Fruit fly (Drosophila melanogaster): Measurements from ENCODE around the gene Ge-1.

Gene Ge-1

DNA sequence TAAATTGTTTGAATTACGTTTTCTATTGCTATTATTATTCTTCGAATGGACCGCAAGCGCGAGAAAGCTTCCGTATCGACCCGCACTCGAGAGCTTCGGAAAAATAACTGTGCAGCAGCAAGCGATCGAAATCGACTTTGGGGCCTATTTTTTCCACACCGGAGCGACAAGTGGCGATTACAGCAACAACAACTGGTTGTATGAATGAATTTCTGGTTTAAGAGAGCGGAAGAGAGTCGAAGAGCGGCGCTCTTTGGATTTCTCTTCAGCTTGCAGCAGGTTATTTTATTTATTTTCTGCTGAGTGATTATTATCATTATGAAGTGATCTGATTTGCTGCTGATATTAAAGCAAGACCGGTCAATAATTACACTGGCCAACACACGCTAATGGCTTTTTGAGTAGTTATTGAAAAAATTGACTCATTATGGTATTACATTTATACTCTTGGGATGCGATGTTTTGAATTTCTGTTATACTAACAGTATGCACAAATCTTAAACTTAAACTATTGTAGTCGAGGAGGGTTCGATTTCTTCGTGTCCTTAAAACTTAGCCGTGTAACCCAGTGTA, 33.7 kb downstream of the Ge-1 start, which contains the start of gene Samuel (continued):
- TF ChIP-seq gem (tag; optimal IDR thresholded peaks at IDR 0.05) = peak; percentile 25
- TF ChIP-seq Xbp1 (GFP tag; optimal IDR thresholded peaks at IDR 0.05) = no peak
- no peak for TF ChIP-seq CG17186 (GFP tag; optimal IDR thresholded peaks at IDR 0.05)
- no peak for TF ChIP-seq HmgD (GFP tag; optimal IDR thresholded peaks at IDR 0.05)
- TF ChIP-seq CG6683 (GFP tag; optimal IDR thresholded peaks at IDR 0.05) = no peak
- peak; percentile 34; the same call in 1 of the 3 replicates for TF ChIP-seq zen2 (GFP tag; IDR thresholded peaks at IDR 0.05; ENCODE audit: partially characterized antibody)
- peak in 1 of 2 experiments; percentile 34 for TF ChIP-seq bsh (GFP tag; optimal IDR thresholded peaks at IDR 0.05)
- TF ChIP-seq run (tag; optimal IDR thresholded peaks at IDR 0.05) = no peak
- TF ChIP-seq CG18619 (GFP tag; optimal IDR thresholded peaks at IDR 0.05) = no peak
- no peak for TF ChIP-seq CG12769 (tag; optimal IDR thresholded peaks at IDR 0.05)
- TF ChIP-seq dysf (GFP tag; IDR thresholded peaks at IDR 0.05) = no peak
- TF ChIP-seq MBD-R2 (GFP tag; IDR thresholded peaks at IDR 0.05) = no peak; the same call in 1 of the 2 replicates
- TF ChIP-seq TFAM (GFP tag; optimal IDR thresholded peaks at IDR 0.05) = no peak
- TF ChIP-seq CG1792 (GFP tag; optimal IDR thresholded peaks at IDR 0.05) = no peak
- TF ChIP-seq row (GFP tag; IDR thresholded peaks at IDR 0.05) = no peak

DNA sequence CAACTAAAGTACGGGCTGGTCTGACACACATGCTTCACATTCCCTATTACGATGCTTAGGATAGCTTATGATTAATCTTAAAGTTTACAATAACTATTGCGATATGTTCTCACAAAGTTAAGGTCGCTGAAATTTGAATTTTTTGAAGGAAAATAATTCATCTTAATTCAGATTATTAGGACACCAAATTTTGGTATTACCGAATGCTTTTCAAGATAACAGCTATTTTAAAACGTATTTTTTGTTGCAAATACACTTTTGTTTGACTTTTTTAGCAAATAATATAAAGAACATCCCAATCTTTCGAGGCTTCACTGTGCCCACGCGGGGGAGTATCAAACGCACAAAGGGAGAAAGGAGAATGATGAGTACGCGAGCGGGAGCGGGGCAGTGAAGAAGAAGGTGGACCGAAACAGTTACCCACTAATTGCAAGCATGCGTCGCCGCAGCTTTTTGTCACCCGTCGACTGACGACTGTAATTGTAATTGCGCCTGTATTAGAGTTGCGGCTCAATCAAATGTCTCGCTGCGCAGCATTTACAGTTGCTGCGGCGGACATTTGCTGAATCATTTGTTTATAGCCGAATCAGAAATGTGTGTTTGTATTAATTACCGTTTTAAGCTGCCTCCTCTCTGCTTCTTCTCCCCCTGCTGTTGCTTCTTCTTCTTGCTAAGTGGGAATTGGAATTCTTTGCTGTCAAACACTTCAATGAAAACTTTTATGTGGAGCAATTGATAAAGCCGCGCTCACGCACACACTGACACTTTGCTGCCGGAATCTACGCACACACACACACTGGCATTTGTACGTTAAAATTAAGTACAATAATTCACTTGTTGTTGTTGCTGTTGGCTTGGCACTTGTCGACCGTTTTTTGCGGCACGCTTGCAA, 34.5 kb downstream of the Ge-1 start:
- no peak for TF ChIP-seq knrl (GFP tag; IDR thresholded peaks at IDR 0.05; ENCODE audit: partially characterized antibody)
- TF ChIP-seq CG2199 (GFP tag; IDR thresholded peaks at IDR 0.05) = peak; percentile 100
- TF ChIP-seq CG42726 (GFP tag; IDR thresholded peaks at IDR 0.05; ENCODE audit: partially characterized antibody) = no peak
- peak; percentile 46 for TF ChIP-seq ind (GFP tag; optimal IDR thresholded peaks at IDR 0.05)
- TF ChIP-seq dan (GFP tag; IDR thresholded peaks at IDR 0.05) = no peak
- TF ChIP-seq Doc3 (GFP tag; IDR thresholded peaks at IDR 0.05; ENCODE audit: partially characterized antibody) = no peak
- no peak for TF ChIP-seq CG7271 (tag; optimal IDR thresholded peaks at IDR 0.05)
- TF ChIP-seq ttk (GFP tag; IDR thresholded peaks at IDR 0.05) = no peak
- TF ChIP-seq PHDP (tag; optimal IDR thresholded peaks at IDR 0.05) = no peak
- TF ChIP-seq Sin3A (optimal IDR thresholded peaks at IDR 0.05) = no peak
- TF ChIP-seq bsh (GFP tag; optimal IDR thresholded peaks at IDR 0.05) = peak in 1 of 2 experiments; percentile 18
- TF ChIP-seq Rfx (GFP tag; IDR thresholded peaks at IDR 0.05) = 0 out of 2 replicates have a peak, but pooled peaks have one; percentile 12
- TF ChIP-seq grau (tag; optimal IDR thresholded peaks at IDR 0.05) = peak; percentile 84
- peak; percentile 29; the same call in 1 of the 2 replicates for TF ChIP-seq seq (GFP tag; IDR thresholded peaks at IDR 0.05)
- no peak for TF ChIP-seq bowl (GFP tag; IDR thresholded peaks at IDR 0.05)
- peak; percentile 15 for TF ChIP-seq CG13424 (tag; optimal IDR thresholded peaks at IDR 0.05)
- TF ChIP-seq Antp (GFP tag; optimal IDR thresholded peaks at IDR 0.05) = no peak
- TF ChIP-seq Atf3 (GFP tag; optimal IDR thresholded peaks at IDR 0.05) = no peak
- TF ChIP-seq grn (GFP tag; optimal IDR thresholded peaks at IDR 0.05) = no peak
- TF ChIP-seq Myb (GFP tag; optimal IDR thresholded peaks at IDR 0.05) = peak; percentile 17
- no peak for TF ChIP-seq Neu2 (GFP tag; optimal IDR thresholded peaks at IDR 0.05; ENCODE audit: borderline replicate concordance)
- no peak for TF ChIP-seq croc (GFP tag; conservative IDR thresholded peaks at IDR 0.05)
- no peak for TF ChIP-seq CG13123 (GFP tag; optimal IDR thresholded peaks at IDR 0.05)
- peak; percentile 9 for TF ChIP-seq CG4820 (GFP tag; optimal IDR thresholded peaks at IDR 0.05)
- TF ChIP-seq abd-A (tag; optimal IDR thresholded peaks at IDR 0.05) = no peak
- peak; percentile 39 for TF ChIP-seq CG8944 (GFP tag; optimal IDR thresholded peaks at IDR 0.05)
- TF ChIP-seq Oaz (GFP tag; IDR thresholded peaks at IDR 0.05) = no peak
- no peak for TF ChIP-seq fu2 (GFP tag; optimal IDR thresholded peaks at IDR 0.05)
- TF ChIP-seq CG3281 (GFP tag; optimal IDR thresholded peaks at IDR 0.05) = peak; percentile 34
- no peak for TF ChIP-seq ATbp (GFP tag; optimal IDR thresholded peaks at IDR 0.05)
- peak; percentile 15 for TF ChIP-seq CG9817 (tag; optimal IDR thresholded peaks at IDR 0.05)
- 0 out of 2 replicates have a peak, but pooled peaks have one; percentile 36 for TF ChIP-seq CG32532 (GFP tag; IDR thresholded peaks at IDR 0.05)
- TF ChIP-seq ase (GFP tag; IDR thresholded peaks at IDR 0.05) = no peak
- peak; percentile 31 for TF ChIP-seq CG16815 (GFP tag; optimal IDR thresholded peaks at IDR 0.05)

Measured in whole organism, embryonic.